Fruit fly (Drosophila melanogaster) whole organism, prepupa: ENCODE data around the gene Tip60.
A peak's percentile ranks its signal among the peaks of the same experiment; 100 is the strongest.

Experiments
- Blimp-1 ChIP-seq: fragments of 200-800 bp; sonication (Bioruptor generic); optimal IDR thresholded peaks from 3 replicates; lab custom pipeline; 2017; ENCODE audit warnings: missing biosample characterization, missing genetic modification characterization, mild to moderate bottlenecking, moderate library complexity, missing genetic modification reagents
- CG10669 ChIP-seq: fragments of 200-800 bp; sonication (Bioruptor generic); optimal IDR thresholded peaks from 3 replicates; lab custom pipeline; 2018; ENCODE audit warnings: missing biosample characterization, mild to moderate bottlenecking, missing genetic modification characterization, moderate library complexity
- CG11762 ChIP-seq: fragments of 200-800 bp; sonication (Bioruptor generic); optimal IDR thresholded peaks from 3 replicates; lab custom pipeline; 2016; ENCODE audit warnings: missing biosample characterization, missing genetic modification characterization; ENCODE audit not compliant: insufficient read depth
- CG11902 ChIP-seq: fragments of 200-800 bp; sonication (Bioruptor generic); optimal IDR thresholded peaks from 3 replicates; lab custom pipeline; 2016; ENCODE audit warnings: missing biosample characterization, missing genetic modification characterization
- CG15336 ChIP-seq: fragments of 200-800 bp; sonication (Bioruptor generic); IDR thresholded peaks from 2 replicates; pipeline ENCODE4 v1.3.6; 2022; ENCODE audit warnings: missing biosample characterization, missing genetic modification characterization
- CG16779 ChIP-seq: fragments of 200-800 bp; sonication (Bioruptor generic); optimal IDR thresholded peaks from 3 replicates; lab custom pipeline; 2017; ENCODE audit warnings: missing biosample characterization, mild to moderate bottlenecking, missing genetic modification characterization
- CG3032 ChIP-seq: fragments of 200-800 bp; optimal IDR thresholded peaks from 2 replicates; lab custom pipeline; 2019; ENCODE audit warnings: missing biosample characterization, mild to moderate bottlenecking, missing genetic modification characterization, moderate library complexity
- CG31627 ChIP-seq: fragments of 200-800 bp; sonication (Bioruptor generic); optimal IDR thresholded peaks from 3 replicates; lab custom pipeline; 2016; ENCODE audit warnings: missing biosample characterization, missing genetic modification characterization
- CG32006 ChIP-seq: fragments of 200-800 bp; sonication (Bioruptor generic); optimal IDR thresholded peaks from 3 replicates; lab custom pipeline; 2017; ENCODE audit warnings: missing biosample characterization, mild to moderate bottlenecking, missing genetic modification characterization
- CG34406 ChIP-seq: fragments of 200-800 bp; sonication (Bioruptor generic); optimal IDR thresholded peaks from 3 replicates; lab custom pipeline; 2016; ENCODE audit warnings: missing biosample characterization, missing genetic modification characterization
- CG4318 ChIP-seq: fragments of 200-800 bp; sonication (Bioruptor generic); optimal IDR thresholded peaks from 3 replicates; lab custom pipeline; 2017; ENCODE audit warnings: missing biosample characterization, mild to moderate bottlenecking, missing genetic modification characterization
- CG6163 ChIP-seq: fragments of 200-800 bp; sonication (Bioruptor generic); IDR thresholded peaks from 3 replicates; pipeline ENCODE4 v1.3.6; 2022; ENCODE audit warnings: missing biosample characterization, missing genetic modification characterization
- CG6808 ChIP-seq: fragments of 200-800 bp; sonication (Bioruptor generic); optimal IDR thresholded peaks from 3 replicates; lab custom pipeline; 2017; ENCODE audit warnings: missing biosample characterization, missing genetic modification characterization, mild to moderate bottlenecking, moderate library complexity, missing genetic modification reagents
- CG6854 ChIP-seq: fragments of 200-800 bp; sonication (Bioruptor generic); optimal IDR thresholded peaks from 2 replicates; lab custom pipeline; 2017; ENCODE audit warnings: missing biosample characterization, mild to moderate bottlenecking, missing genetic modification characterization
- CG7368 ChIP-seq: fragments of 200-800 bp; sonication (Bioruptor generic); optimal IDR thresholded peaks from 3 replicates; lab custom pipeline; 2016; ENCODE audit warnings: missing biosample characterization, missing genetic modification characterization
- CG8119 ChIP-seq: fragments of 200-800 bp; sonication (Bioruptor generic); IDR thresholded peaks from 3 replicates; pipeline ENCODE4 v1.3.6; 2022; ENCODE audit warnings: missing biosample characterization, missing genetic modification characterization
- CG8319 ChIP-seq: fragments of 200-800 bp; sonication (Bioruptor generic); optimal IDR thresholded peaks from 3 replicates; lab custom pipeline; 2016; ENCODE audit warnings: missing biosample characterization, missing genetic modification characterization
- CG8632 ChIP-seq: fragments of 200-800 bp; sonication (Bioruptor generic); optimal IDR thresholded peaks from 3 replicates; lab custom pipeline; 2016; ENCODE audit warnings: missing biosample characterization, missing genetic modification characterization
- Eip75B ChIP-seq: fragments of 200-800 bp; sonication (Bioruptor generic); optimal IDR thresholded peaks from 3 replicates; lab custom pipeline; 2016; ENCODE audit warnings: missing biosample characterization, missing genetic modification characterization
- Eip93F ChIP-seq: fragments of 200-800 bp; sonication (Bioruptor generic); optimal IDR thresholded peaks from 2 replicates; lab custom pipeline; 2016; ENCODE audit warnings: missing biosample characterization, mild to moderate bottlenecking, missing genetic modification characterization
- Ets21C ChIP-seq: fragments of 200-800 bp; sonication (Bioruptor generic); optimal IDR thresholded peaks from 3 replicates; lab custom pipeline; 2016; ENCODE audit warnings: missing biosample characterization, missing genetic modification characterization
- Ets96B ChIP-seq: fragments of 200-800 bp; optimal IDR thresholded peaks from 2 replicates; lab custom pipeline; 2019; ENCODE audit warnings: missing biosample characterization, mild to moderate bottlenecking, missing genetic modification characterization, moderate library complexity
- Hr38 ChIP-seq: sonication (Bioruptor generic); optimal IDR thresholded peaks from 2 replicates; lab custom pipeline; 2016; ENCODE audit warnings: missing biosample characterization, missing genetic modification characterization
- Hr39 ChIP-seq: fragments of 200-800 bp; sonication (Bioruptor generic); optimal IDR thresholded peaks from 2 replicates; lab custom pipeline; 2016; ENCODE audit warnings: missing biosample characterization, missing genetic modification characterization
- Hr4 ChIP-seq: fragments of 200-800 bp; sonication (Bioruptor generic); optimal IDR thresholded peaks from 3 replicates; lab custom pipeline; 2016; ENCODE audit warnings: missing biosample characterization, missing genetic modification characterization
- Lpt ChIP-seq: fragments of 200-800 bp; sonication (Bioruptor generic); optimal IDR thresholded peaks from 3 replicates; lab custom pipeline; 2016; ENCODE audit warnings: missing biosample characterization, missing genetic modification characterization
- Met ChIP-seq: fragments of 200-800 bp; sonication (Bioruptor generic); optimal IDR thresholded peaks from 3 replicates; lab custom pipeline; 2016; ENCODE audit warnings: missing biosample characterization, missing genetic modification characterization
- OdsH ChIP-seq: fragments of 200-800 bp; sonication (Bioruptor generic); optimal IDR thresholded peaks from 3 replicates; lab custom pipeline; 2016; ENCODE audit warnings: missing biosample characterization, missing genetic modification characterization
- Smox ChIP-seq: fragments of 200-800 bp; sonication (Bioruptor generic); optimal IDR thresholded peaks from 3 replicates; lab custom pipeline; 2016; ENCODE audit warnings: missing biosample characterization, missing genetic modification characterization
- Sox102F ChIP-seq: fragments of 200-800 bp; sonication (Bioruptor generic); optimal IDR thresholded peaks from 2 replicates; lab custom pipeline; 2016; ENCODE audit warnings: missing biosample characterization, mild to moderate bottlenecking, missing genetic modification characterization
- Sox14 ChIP-seq: fragments of 200-800 bp; sonication (Bioruptor generic); optimal IDR thresholded peaks from 3 replicates; lab custom pipeline; 2016; ENCODE audit warnings: missing biosample characterization, missing genetic modification characterization
- Sox15 ChIP-seq: fragments of 200-800 bp; sonication (Bioruptor generic); optimal IDR thresholded peaks from 3 replicates; lab custom pipeline; 2016; ENCODE audit warnings: missing biosample characterization, missing genetic modification characterization
- achi ChIP-seq: fragments of 200-800 bp; sonication (Bioruptor generic); optimal IDR thresholded peaks from 3 replicates; lab custom pipeline; 2016; ENCODE audit warnings: missing biosample characterization, missing genetic modification characterization
- acj6 ChIP-seq: fragments of 200-800 bp; sonication (Bioruptor generic); optimal IDR thresholded peaks from 3 replicates; lab custom pipeline; 2016; ENCODE audit warnings: missing biosample characterization, missing genetic modification characterization
- dac ChIP-seq: fragments of 200-800 bp; sonication (Bioruptor generic); optimal IDR thresholded peaks from 2 replicates; lab custom pipeline; 2017; ENCODE audit warnings: missing biosample characterization, mild to moderate bottlenecking, missing genetic modification characterization
- eg ChIP-seq: fragments of 200-800 bp; sonication (Bioruptor generic); IDR thresholded peaks from 3 replicates; pipeline ENCODE4 v1.3.6; 2022; ENCODE audit warnings: missing biosample characterization, missing genetic modification characterization
- fd59A ChIP-seq: fragments of 200-800 bp; sonication (Bioruptor generic); optimal IDR thresholded peaks from 2 replicates; lab custom pipeline; 2017; ENCODE audit warnings: missing biosample characterization, mild to moderate bottlenecking, missing genetic modification characterization, missing genetic modification reagents
- fd85E ChIP-seq: fragments of 200-800 bp; sonication (Bioruptor generic); optimal IDR thresholded peaks from 3 replicates; lab custom pipeline; 2016; ENCODE audit warnings: missing biosample characterization, missing genetic modification characterization
- fkh ChIP-seq: fragments of 200-800 bp; sonication (Bioruptor generic); optimal IDR thresholded peaks from 3 replicates; lab custom pipeline; 2017; ENCODE audit warnings: missing biosample characterization, mild to moderate bottlenecking, missing genetic modification characterization, moderate library complexity
- lz ChIP-seq: fragments of 200-800 bp; sonication (Bioruptor generic); optimal IDR thresholded peaks from 3 replicates; lab custom pipeline; 2016; ENCODE audit warnings: missing biosample characterization, missing genetic modification characterization
- pdm3 ChIP-seq: fragments of 200-800 bp; sonication (Bioruptor generic); optimal IDR thresholded peaks from 3 replicates; lab custom pipeline; 2016; ENCODE audit warnings: missing biosample characterization, missing genetic modification characterization
- salr ChIP-seq, 2 experiments: fragments of 200-800 bp; sonication (Bioruptor generic); optimal IDR thresholded peaks; 3 replicates each; lab custom pipeline; 2016 to 2018; ENCODE audit warnings: missing biosample characterization in 2 of 2, missing genetic modification characterization in 2 of 2, mild to moderate bottlenecking in 1 of 2
- spab ChIP-seq: fragments of 200-800 bp; sonication (Bioruptor generic); optimal IDR thresholded peaks from 2 replicates; lab custom pipeline; 2017; ENCODE audit warnings: missing biosample characterization, mild to moderate bottlenecking, missing genetic modification characterization, missing genetic modification reagents
- ss ChIP-seq, 2 experiments: fragments of 200-800 bp; sonication (Bioruptor generic); optimal IDR thresholded peaks; 2 replicates in 1 of 2; 3 replicates in 1 of 2; lab custom pipeline; 2017 to 2018; ENCODE audit warnings: mild to moderate bottlenecking in 2 of 2, missing biosample characterization in 2 of 2, missing genetic modification characterization in 2 of 2, moderate library complexity in 1 of 2
- svp ChIP-seq: fragments of 200-800 bp; sonication (Bioruptor generic); peaks from one replicate; lab custom pipeline; 2016; ENCODE audit warnings: missing biosample characterization, missing genetic modification characterization
- topi ChIP-seq: fragments of 200-800 bp; sonication (Bioruptor generic); optimal IDR thresholded peaks from 3 replicates; lab custom pipeline; 2016; ENCODE audit warnings: missing biosample characterization, missing genetic modification characterization
- vri ChIP-seq: fragments of 200-800 bp; sonication (Bioruptor generic); optimal IDR thresholded peaks from 3 replicates; lab custom pipeline; 2016; ENCODE audit warnings: missing biosample characterization, mild to moderate bottlenecking, missing genetic modification characterization

Tip60 gene

dm6 chrX:4107261-4108113 is 9.8 kb downstream of the Tip60 start (continued):
- TF ChIP-seq CG6808 (GFP tag; lab: Kevin White, UChicago) (no peak), CG34406 (no peak), eg (GFP tag; lab: Robert Waterston, UW) (0 out of 3 replicates have a peak, but pooled peaks have one; percentile 25), CG8632 (GFP tag; lab: Kevin White, UChicago) (no peak), Smox (no peak), Hr39 (GFP tag; lab: Kevin White, UChicago) (no peak), Ets21C (GFP tag; lab: Kevin White, UChicago) (no peak), dac (GFP tag; lab: Kevin White, UChicago) (no peak), Sox15 (GFP tag; lab: Kevin White, UChicago) (no peak), Eip75B (GFP tag; lab: Kevin White, UChicago) (no peak), OdsH (no peak), CG31627 (no peak), ss (GFP tag; optimal IDR thresholded peaks at IDR 0.05; lab: Kevin White, UChicago) (no peak), CG8119 (GFP tag; lab: Robert Waterston, UW) (no peak), Lpt (GFP tag; lab: Kevin White, UChicago) (no peak), Hr4 (GFP tag; lab: Kevin White, UChicago) (no peak), Blimp-1 (GFP tag; lab: Kevin White, UChicago) (no peak), acj6 (GFP tag; lab: Kevin White, UChicago) (no peak), CG32006 (GFP tag; lab: Kevin White, UChicago) (no peak), Hr38 (GFP tag; lab: Kevin White, UChicago) (no peak), lz (no peak), salr (GFP tag; optimal IDR thresholded peaks at IDR 0.05; lab: Kevin White, UChicago) (no peak), svp (peak; percentile 16), CG7368 (GFP tag; lab: Kevin White, UChicago) (no peak), CG4318 (GFP tag; lab: Kevin White, UChicago) (no peak), CG6854 (GFP tag; lab: Kevin White, UChicago) (no peak), CG6163 (GFP tag; lab: Robert Waterston, UW) (0 out of 3 replicates have a peak, but pooled peaks have one; percentile 4), CG8319 (no peak), Met (GFP tag; lab: Kevin White, UChicago) (peak; percentile 10), achi (GFP tag; lab: Kevin White, UChicago) (no peak), Eip93F (GFP tag; lab: Kevin White, UChicago) (peak; percentile 49), Sox14 (GFP tag; lab: Kevin White, UChicago) (no peak), CG15336 (GFP tag; lab: Robert Waterston, UW) (no peak)

- peak; percentile 70 for TF ChIP-seq Hr4 (GFP tag; lab: Kevin White, UChicago)
- TF ChIP-seq CG6854 (GFP tag; lab: Kevin White, UChicago) = no peak
- TF ChIP-seq Eip93F (GFP tag; lab: Kevin White, UChicago) = no peak
- TF ChIP-seq CG10669 = peak; percentile 78
- TF ChIP-seq svp = peak; percentile 82
- TF ChIP-seq spab (GFP tag; lab: Kevin White, UChicago) = peak; percentile 72
- TF ChIP-seq Smox = peak; percentile 42
- peak; percentile 67 for TF ChIP-seq acj6 (GFP tag; lab: Kevin White, UChicago)
- no peak for TF ChIP-seq CG11902
- no peak for TF ChIP-seq fkh (GFP tag; lab: Kevin White, UChicago)
- no peak for TF ChIP-seq vri (GFP tag; lab: Kevin White, UChicago)
- peak; percentile 71 for TF ChIP-seq CG7368 (GFP tag; lab: Kevin White, UChicago)
- peak; percentile 52 for TF ChIP-seq Lpt (GFP tag; lab: Kevin White, UChicago)
- peak; percentile 30 for TF ChIP-seq Sox102F (GFP tag; lab: Kevin White, UChicago)
- peak; percentile 61 for TF ChIP-seq Sox14 (GFP tag; lab: Kevin White, UChicago)
- peak; percentile 64 for TF ChIP-seq CG8632 (GFP tag; lab: Kevin White, UChicago)
- TF ChIP-seq fd59A (GFP tag; lab: Kevin White, UChicago) = peak; percentile 70
- peak; percentile 18 for TF ChIP-seq CG11762
- TF ChIP-seq topi (GFP tag; lab: Kevin White, UChicago) = peak; percentile 63
- TF ChIP-seq Ets96B (tag; lab: Kevin White, UChicago) = peak; percentile 70
- peak; percentile 75 for TF ChIP-seq CG3032 (tag; lab: Kevin White, UChicago)
- TF ChIP-seq pdm3 (GFP tag; lab: Kevin White, UChicago) = peak; percentile 76
- peak; percentile 42 for TF ChIP-seq CG16779 (tag; lab: Kevin White, UChicago)
- peak; percentile 58 for TF ChIP-seq Hr39 (GFP tag; lab: Kevin White, UChicago)
- peak; percentile 70 to 83 for TF ChIP-seq ss (GFP tag; optimal IDR thresholded peaks at IDR 0.05; lab: Kevin White, UChicago)
- TF ChIP-seq fd85E (GFP tag; lab: Kevin White, UChicago) = no peak
- peak; percentile 69 for TF ChIP-seq CG6163 (GFP tag; lab: Robert Waterston, UW)
- peak; percentile 63 for TF ChIP-seq Eip75B (GFP tag; lab: Kevin White, UChicago)
These were observed 10.5 kb downstream of the Tip60 start for dm6 chrX:4106756-4107155.
